Worm (Caenorhabditis elegans) whole organism, L1 larva: ENCODE results near the gene ced-7.

Experiments
- C16A3.4 ChIP-seq: fragments of 150-350 bp; optimal IDR thresholded peaks from 2 replicates; lab custom pipeline; 2014; ENCODE audit warnings: missing biosample characterization, missing genetic modification characterization
- F16B12.6 ChIP-seq: fragments of 150-350 bp; optimal IDR thresholded peaks from 2 replicates; lab custom pipeline; 2014; ENCODE audit warnings: missing biosample characterization, missing genetic modification characterization
- aha-1 ChIP-seq: fragments of 150-350 bp; optimal IDR thresholded peaks from 2 replicates; lab custom pipeline; 2014; ENCODE audit warnings: missing biosample characterization, missing genetic modification characterization
- ama-1 ChIP-seq: fragments of 150-350 bp; optimal IDR thresholded peaks from 2 replicates; lab custom pipeline; 2014
- blmp-1 ChIP-seq: fragments of 150-350 bp; optimal IDR thresholded peaks from 2 replicates; lab custom pipeline; 2014; ENCODE audit warnings: missing biosample characterization, missing genetic modification characterization
- ceh-63 ChIP-seq: fragments of 200-800 bp; sonication (Bioruptor generic); optimal IDR thresholded peaks from 2 replicates; lab custom pipeline; 2018; ENCODE audit warnings: mild to moderate bottlenecking, missing genetic modification characterization, missing compliant biosample characterization
- ceh-8 ChIP-seq: fragments of 200-800 bp; sonication (Bioruptor generic); optimal IDR thresholded peaks from 2 replicates; lab custom pipeline; 2018; ENCODE audit warnings: mild to moderate bottlenecking, missing genetic modification characterization, moderate library complexity, missing compliant biosample characterization
- ceh-82 ChIP-seq, 3 experiments: fragments of 150-350 bp in 1 of 3; sonication (generic microtip) in 2 of 3; optimal IDR thresholded peaks; 2 replicates each; lab custom pipeline; 2014 to 2017; ENCODE audit warnings: missing biosample characterization in 3 of 3, missing genetic modification characterization in 3 of 3
- dpl-1 ChIP-seq, 3 experiments: fragments of 150-350 bp in 2 of 3; sonication (generic microtip) in 1 of 3; optimal IDR thresholded peaks; 2 replicates each; lab custom pipeline; 2014 to 2017; ENCODE audit warnings: missing biosample characterization in 3 of 3, missing genetic modification characterization in 3 of 3, missing genetic modification reagents in 3 of 3
- efl-1 ChIP-seq, 4 experiments: fragments of 150-350 bp; optimal IDR thresholded peaks in 3 of 4; peaks in 1 of 4; 1 replicate in 1 of 4; 2 replicates in 3 of 4; lab custom pipeline; 2014; ENCODE audit warnings: missing biosample characterization in 2 of 4, missing genetic modification characterization in 2 of 4, missing genetic modification reagents in 2 of 4
- elt-3 ChIP-seq, 6 experiments: fragments of 150-350 bp in 1 of 6; sonication (generic microtip); optimal IDR thresholded peaks; 2 replicates each; lab custom pipeline; 2017 to 2018; ENCODE audit warnings: missing biosample characterization in 6 of 6, missing genetic modification characterization in 6 of 6, inconsistent platforms in 1 of 6
- ets-5 ChIP-seq: fragments of 200-800 bp; sonication (Bioruptor generic); IDR thresholded peaks from 2 replicates; pipeline ENCODE4 v1.3.6; 2022; ENCODE audit warnings: missing genetic modification characterization, missing compliant biosample characterization
- fkh-8 ChIP-seq: sonication (generic microtip); optimal IDR thresholded peaks from 2 replicates; lab custom pipeline; 2016; ENCODE audit warnings: mild to moderate bottlenecking, missing genetic modification characterization, missing compliant biosample characterization
- grh-1 ChIP-seq: fragments of 200-800 bp; sonication (Bioruptor generic); IDR thresholded peaks from 2 replicates; pipeline ENCODE4 v1.3.6; 2022; ENCODE audit warnings: missing genetic modification reagents, missing genetic modification characterization, missing compliant biosample characterization
- hpl-2 ChIP-seq: fragments of 150-350 bp; optimal IDR thresholded peaks from 2 replicates; lab custom pipeline; 2014; ENCODE audit warnings: missing biosample characterization, missing genetic modification reagents, missing genetic modification characterization
- lin-14 ChIP-seq: fragments of 200-800 bp; sonication (Bioruptor generic); optimal IDR thresholded peaks from 2 replicates; lab custom pipeline; 2018; ENCODE audit warnings: mild to moderate bottlenecking, missing genetic modification characterization, moderate library complexity, missing compliant biosample characterization
- lin-15B ChIP-seq: fragments of 150-350 bp; sonication (generic microtip); optimal IDR thresholded peaks from 3 replicates; lab custom pipeline; 2014; ENCODE audit warnings: missing biosample characterization, missing genetic modification characterization
- lin-35 ChIP-seq, 2 experiments: fragments of 150-350 bp; optimal IDR thresholded peaks; 2 replicates each; lab custom pipeline; 2014; ENCODE audit warnings: missing biosample characterization in 2 of 2, missing genetic modification characterization in 2 of 2, missing genetic modification reagents in 2 of 2
- lsy-2 ChIP-seq, 2 experiments: fragments of 150-350 bp; optimal IDR thresholded peaks; 2 replicates each; lab custom pipeline; 2014; ENCODE audit warnings: missing biosample characterization in 2 of 2, missing genetic modification characterization in 2 of 2
- mef-2 ChIP-seq: fragments of 150-350 bp; optimal IDR thresholded peaks from 2 replicates; lab custom pipeline; 2014; ENCODE audit warnings: missing biosample characterization, missing genetic modification characterization
- mep-1 ChIP-seq: fragments of 150-350 bp; optimal IDR thresholded peaks from 2 replicates; lab custom pipeline; 2014; ENCODE audit warnings: missing biosample characterization, missing genetic modification characterization
- nhr-11 ChIP-seq: fragments of 150-350 bp; optimal IDR thresholded peaks from 2 replicates; lab custom pipeline; 2014; ENCODE audit warnings: missing biosample characterization, missing genetic modification characterization
- nhr-20 ChIP-seq: sonication (generic microtip); optimal IDR thresholded peaks from 2 replicates; lab custom pipeline; 2016; ENCODE audit warnings: mild to moderate bottlenecking, missing genetic modification characterization, missing compliant biosample characterization
- nhr-47 ChIP-seq: sonication (generic microtip); optimal IDR thresholded peaks from 2 replicates; lab custom pipeline; 2016; ENCODE audit warnings: mild to moderate bottlenecking, missing genetic modification characterization, moderate library complexity, missing compliant biosample characterization
- nhr-71 ChIP-seq: sonication (generic microtip); optimal IDR thresholded peaks from 2 replicates; lab custom pipeline; 2016; ENCODE audit warnings: mild to moderate bottlenecking, missing genetic modification characterization, moderate library complexity, missing compliant biosample characterization
- nhr-76 ChIP-seq: sonication (generic microtip); optimal IDR thresholded peaks from 2 replicates; lab custom pipeline; 2017; ENCODE audit warnings: missing biosample characterization, missing genetic modification characterization
- nhr-77 ChIP-seq: fragments of 150-350 bp; optimal IDR thresholded peaks from 2 replicates; lab custom pipeline; 2014; ENCODE audit warnings: missing biosample characterization, missing genetic modification characterization
- nhr-84 ChIP-seq: sonication (generic microtip); optimal IDR thresholded peaks from 2 replicates; lab custom pipeline; 2017; ENCODE audit warnings: missing biosample characterization, missing genetic modification characterization
- nhr-85 ChIP-seq: sonication (generic microtip); peaks from one replicate; lab custom pipeline; 2016; ENCODE audit warnings: missing genetic modification characterization, inconsistent platforms, missing compliant biosample characterization
- nhr-90 ChIP-seq: sonication (generic microtip); optimal IDR thresholded peaks from 2 replicates; lab custom pipeline; 2016; ENCODE audit warnings: mild to moderate bottlenecking, missing genetic modification characterization, missing compliant biosample characterization; ENCODE audit not compliant: poor library complexity
- rnt-1 ChIP-seq: sonication (generic microtip); optimal IDR thresholded peaks from 2 replicates; lab custom pipeline; 2016; ENCODE audit warnings: mild to moderate bottlenecking, missing genetic modification characterization, moderate library complexity, missing compliant biosample characterization
- skn-1 ChIP-seq: fragments of 150-350 bp; optimal IDR thresholded peaks from 2 replicates; lab custom pipeline; 2014; ENCODE audit warnings: missing biosample characterization, missing genetic modification characterization
- snu-23 ChIP-seq: sonication (generic microtip); optimal IDR thresholded peaks from 2 replicates; lab custom pipeline; 2016; ENCODE audit warnings: missing genetic modification characterization, missing compliant biosample characterization
- sox-4 ChIP-seq: sonication (generic microtip); optimal IDR thresholded peaks from 2 replicates; lab custom pipeline; 2016; ENCODE audit warnings: missing genetic modification characterization, missing compliant biosample characterization
- sptf-1 ChIP-seq: fragments of 150-350 bp; optimal IDR thresholded peaks from 2 replicates; lab custom pipeline; 2014; ENCODE audit warnings: missing biosample characterization, missing genetic modification characterization
- swsn-7 ChIP-seq: sonication (generic microtip); optimal IDR thresholded peaks from 2 replicates; lab custom pipeline; 2016; ENCODE audit warnings: missing genetic modification characterization, missing compliant biosample characterization
- tbx-2 ChIP-seq: sonication (generic microtip); optimal IDR thresholded peaks from 2 replicates; lab custom pipeline; 2016; ENCODE audit warnings: missing genetic modification characterization, missing compliant biosample characterization
- unc-86 ChIP-seq: sonication (generic microtip); optimal IDR thresholded peaks from 2 replicates; lab custom pipeline; 2016; ENCODE audit warnings: missing genetic modification characterization, missing compliant biosample characterization
- zag-1 ChIP-seq: fragments of 150-350 bp; optimal IDR thresholded peaks from 2 replicates; lab custom pipeline; 2014; ENCODE audit warnings: missing biosample characterization, missing genetic modification characterization
- zip-4 ChIP-seq: fragments of 200-800 bp; sonication (Bioruptor generic); optimal IDR thresholded peaks from 2 replicates; lab custom pipeline; 2018; ENCODE audit warnings: mild to moderate bottlenecking, missing genetic modification characterization, moderate library complexity, missing compliant biosample characterization
- ztf-11 ChIP-seq, 2 experiments: sonication (generic microtip); optimal IDR thresholded peaks; 2 replicates each; lab custom pipeline; 2016 to 2017; ENCODE audit warnings: missing genetic modification characterization in 2 of 2, missing biosample characterization in 1 of 2, missing compliant biosample characterization in 1 of 2

The ced-7 gene

ce11 chrIII:9616426-9616825 is 36.5 kb upstream of the ced-7 start, which contains the start of gene hcp-3 (continued):
- TF ChIP-seq unc-86 (tag; lab: Kevin White, UChicago) (peak; percentile 38), nhr-90 (tag; lab: Kevin White, UChicago) (no peak), skn-1 (peak; percentile 25), zip-4 (GFP tag; lab: Kevin White, UChicago) (no peak), nhr-47 (tag; lab: Kevin White, UChicago) (peak; percentile 56), mef-2 (tag; lab: Kevin White, UChicago) (no peak), grh-1 (GFP tag; lab: Robert Waterston, UW) (no peak), blmp-1 (tag; lab: Kevin White, UChicago) (peak; percentile 50), lsy-2 (tag; optimal IDR thresholded peaks at IDR 0.05; lab: Kevin White, UChicago) (peak; percentile 54 to 71), mep-1 (tag; lab: Kevin White, UChicago) (peak; percentile 43), dpl-1 (GFP tag; optimal IDR thresholded peaks at IDR 0.05; lab: Kevin White, UChicago) (peak; percentile 82 to 89 (median 83)), rnt-1 (tag; lab: Kevin White, UChicago) (peak; percentile 43), lin-14 (GFP tag; lab: Kevin White, UChicago) (peak; percentile 53), aha-1 (tag; lab: Kevin White, UChicago) (no peak), snu-23 (GFP tag; lab: Kevin White, UChicago) (peak; percentile 55), lin-35 (GFP tag; optimal IDR thresholded peaks at IDR 0.05; lab: Kevin White, UChicago) (peak; percentile 83 to 91), nhr-71 (tag; lab: Kevin White, UChicago) (peak; percentile 60)
- TF ChIP-seq, all 84 proteins: peak for 26

- TF ChIP-seq nhr-85 (no peak), elt-3 (tag; optimal IDR thresholded peaks at IDR 0.05; lab: Kevin White, UChicago) (no peak)
Observed at ce11 chrIII:9615114-9615513, 35.2 kb upstream of the ced-7 start.

ce11 chrIII:9614211-9614610 is 34.3 kb upstream of the ced-7 start, which contains the start of the genes pri-1 and F58A4.6:
Gene pri-1, minus strand, starts transcription at chrIII:9614281.
Gene F58A4.6, plus strand, starts transcription at chrIII:9614482.
- TF ChIP-seq lin-15B (tag; lab: Kevin White, UChicago): peak; percentile 32
- no peak for TF ChIP-seq sox-4 (tag; lab: Kevin White, UChicago)
- peak in 1 of 2 experiments; percentile 2 for TF ChIP-seq ztf-11 (tag; optimal IDR thresholded peaks at IDR 0.05; lab: Kevin White, UChicago)
- TF ChIP-seq swsn-7 (tag; lab: Kevin White, UChicago): peak; percentile 7
- peak; percentile 7 for TF ChIP-seq blmp-1 (tag; lab: Kevin White, UChicago)
- TF ChIP-seq F16B12.6 (tag; lab: Kevin White, UChicago): peak; percentile 48
- no peak for TF ChIP-seq sptf-1 (tag; lab: Kevin White, UChicago)
- no peak for TF ChIP-seq nhr-84 (tag; lab: Kevin White, UChicago)
- TF ChIP-seq ceh-8 (GFP tag; lab: Kevin White, UChicago): no peak
- peak; percentile 40 for TF ChIP-seq rnt-1 (tag; lab: Kevin White, UChicago)
- peak; percentile 19 for TF ChIP-seq tbx-2 (tag; lab: Kevin White, UChicago)
- no peak for TF ChIP-seq nhr-77 (tag; lab: Kevin White, UChicago)
- TF ChIP-seq skn-1: peak; percentile 12
- peak; percentile 81 to 91 (median 86) for TF ChIP-seq dpl-1 (GFP tag; optimal IDR thresholded peaks at IDR 0.05; lab: Kevin White, UChicago)
- TF ChIP-seq nhr-71 (tag; lab: Kevin White, UChicago): peak; percentile 32
- TF ChIP-seq efl-1 (optimal IDR thresholded peaks at IDR 0.05; lab: Kevin White, UChicago): peak; percentile 88 to 90
- TF ChIP-seq efl-1 (GFP tag; optimal IDR thresholded peaks at IDR 0.05 in 1 of 2; lab: Kevin White, UChicago): peak; percentile 90 to 99
- peak; percentile 82 to 94 for TF ChIP-seq lin-35 (GFP tag; optimal IDR thresholded peaks at IDR 0.05; lab: Kevin White, UChicago)
- no peak for TF ChIP-seq ama-1 (lab: Kevin White, UChicago)
- no peak for TF ChIP-seq ets-5 (GFP tag; lab: Robert Waterston, UW)
- peak in 1 of 3 experiments; percentile 56 for TF ChIP-seq ceh-82 (tag; optimal IDR thresholded peaks at IDR 0.05; lab: Kevin White, UChicago)
- TF ChIP-seq nhr-20 (tag; lab: Kevin White, UChicago): peak; percentile 31
- no peak for TF ChIP-seq zag-1 (tag; lab: Kevin White, UChicago)
- peak; percentile 28 to 76 for TF ChIP-seq lsy-2 (tag; optimal IDR thresholded peaks at IDR 0.05; lab: Kevin White, UChicago)
- peak; percentile 28 for TF ChIP-seq nhr-90 (tag; lab: Kevin White, UChicago)
- peak; percentile 43 for TF ChIP-seq snu-23 (GFP tag; lab: Kevin White, UChicago)
- TF ChIP-seq nhr-11: no peak
- TF ChIP-seq nhr-76 (tag; lab: Kevin White, UChicago): no peak
- TF ChIP-seq elt-3 (tag; optimal IDR thresholded peaks at IDR 0.05; lab: Kevin White, UChicago): peak in 1 of 6 experiments; percentile 28
- TF ChIP-seq nhr-85: peak; percentile 76
- no peak for TF ChIP-seq hpl-2 (GFP tag; lab: Kevin White, UChicago)
- no peak for TF ChIP-seq ceh-63 (GFP tag; lab: Kevin White, UChicago)
- peak; percentile 55 for TF ChIP-seq grh-1 (GFP tag; lab: Robert Waterston, UW)
- TF ChIP-seq C16A3.4 (tag; lab: Kevin White, UChicago): peak; percentile 35
- TF ChIP-seq unc-86 (tag; lab: Kevin White, UChicago): no peak
- TF ChIP-seq fkh-8: no peak
- TF ChIP-seq nhr-47 (tag; lab: Kevin White, UChicago): peak; percentile 24
- TF ChIP-seq mep-1 (tag; lab: Kevin White, UChicago): peak; percentile 30
